Worm (Caenorhabditis elegans) whole organism, L4 larva: ENCODE measurements around the gene sdz-23.

ENCODE experiments used
- D1046.2 ChIP-seq: fragments of 200-800 bp; sonication (Bioruptor generic); IDR thresholded peaks from 2 replicates; pipeline ENCODE4 v1.3.6; 2022; ENCODE audit warnings: missing genetic modification characterization, missing compliant biosample characterization
- F10B5.3 ChIP-seq: sonication (generic microtip); optimal IDR thresholded peaks from 2 replicates; lab custom pipeline; 2016; ENCODE audit warnings: mild to moderate bottlenecking, missing genetic modification characterization, missing compliant biosample characterization
- F26F4.8 ChIP-seq: fragments of 200-800 bp; sonication (Bioruptor generic); conservative IDR thresholded peaks from 2 replicates; pipeline ENCODE4 v1.3.6; 2022; ENCODE audit warnings: missing genetic modification characterization, missing compliant biosample characterization
- F37D6.2 ChIP-seq: sonication (generic microtip); optimal IDR thresholded peaks from 2 replicates; lab custom pipeline; 2016; ENCODE audit warnings: mild to moderate bottlenecking, missing genetic modification characterization, missing compliant biosample characterization
- F44E2.7 ChIP-seq: fragments of 200-800 bp; sonication (Bioruptor generic); IDR thresholded peaks from 2 replicates; pipeline ENCODE4 v2.1.2; 2022; ENCODE audit warnings: missing genetic modification characterization, missing compliant biosample characterization
- T20F7.1 ChIP-seq: fragments of 200-800 bp; sonication (Bioruptor generic); optimal IDR thresholded peaks from 2 replicates; lab custom pipeline; 2018; ENCODE audit warnings: mild to moderate bottlenecking, missing genetic modification characterization, missing compliant biosample characterization
- Y105C5A.15 ChIP-seq: fragments of 200-800 bp; sonication (Bioruptor generic); IDR thresholded peaks from 2 replicates; pipeline ENCODE4 v1.3.6; 2022; ENCODE audit warnings: missing genetic modification characterization, missing compliant biosample characterization
- Y5F2A.4 ChIP-seq: fragments of 200-800 bp; sonication (Bioruptor generic); optimal IDR thresholded peaks from 2 replicates; lab custom pipeline; 2018; ENCODE audit warnings: mild to moderate bottlenecking, missing genetic modification characterization, missing compliant biosample characterization
- aha-1 ChIP-seq: fragments of 150-350 bp; peaks from one replicate; lab custom pipeline; 2014; ENCODE audit warnings: missing biosample characterization, missing genetic modification characterization
- ama-1 ChIP-seq: fragments of 150-350 bp; optimal IDR thresholded peaks from 2 replicates; lab custom pipeline; 2014; ENCODE audit warnings: inconsistent platforms, mixed read lengths
- ceh-44 ChIP-seq: fragments of 200-800 bp; sonication (Bioruptor generic); IDR thresholded peaks from 2 replicates; pipeline ENCODE4 v1.3.6; 2022; ENCODE audit warnings: missing genetic modification reagents, missing genetic modification characterization, missing compliant biosample characterization
- ceh-82 ChIP-seq: sonication (generic microtip); optimal IDR thresholded peaks from 2 replicates; lab custom pipeline; 2017; ENCODE audit warnings: missing biosample characterization, missing genetic modification characterization
- dmd-8 ChIP-seq: fragments of 200-800 bp; sonication (Bioruptor generic); IDR thresholded peaks from 2 replicates; pipeline ENCODE4 v1.3.6; 2022; ENCODE audit warnings: missing genetic modification characterization, missing compliant biosample characterization
- dmd-9 ChIP-seq: fragments of 200-800 bp; sonication (Bioruptor generic); IDR thresholded peaks from 2 replicates; pipeline ENCODE4 v1.3.6; 2022; ENCODE audit warnings: missing genetic modification reagents, missing genetic modification characterization, missing compliant biosample characterization
- dve-1 ChIP-seq: sonication (generic microtip); optimal IDR thresholded peaks from 2 replicates; lab custom pipeline; 2017; ENCODE audit warnings: antibody characterized with exemption, mild to moderate bottlenecking, missing genetic modification characterization, missing compliant biosample characterization; ENCODE audit not compliant: insufficient read depth
- hmg-1.1 ChIP-seq: fragments of 200-800 bp; sonication (Bioruptor generic); IDR thresholded peaks from 2 replicates; pipeline ENCODE4 v1.3.6; 2022; ENCODE audit warnings: missing genetic modification reagents, missing genetic modification characterization, missing compliant biosample characterization
- jun-1 ChIP-seq: fragments of 150-350 bp; optimal IDR thresholded peaks from 2 replicates; lab custom pipeline; 2014; ENCODE audit warnings: missing biosample characterization, missing genetic modification reagents, missing genetic modification characterization
- lin-15B ChIP-seq: fragments of 150-350 bp; sonication (generic microtip); optimal IDR thresholded peaks from 3 replicates; lab custom pipeline; 2014; ENCODE audit warnings: missing biosample characterization, missing genetic modification characterization
- lin-38 ChIP-seq: fragments of 200-800 bp; sonication (Bioruptor generic); IDR thresholded peaks from 2 replicates; pipeline ENCODE4 v1.3.6; 2022; ENCODE audit warnings: missing genetic modification reagents, missing genetic modification characterization, missing compliant biosample characterization
- madf-9 ChIP-seq: fragments of 200-800 bp; sonication (Bioruptor generic); conservative IDR thresholded peaks from 2 replicates; pipeline ENCODE4 v1.3.6; 2022; ENCODE audit warnings: missing genetic modification reagents, missing genetic modification characterization, missing compliant biosample characterization
- nhr-10 ChIP-seq: fragments of 150-350 bp; optimal IDR thresholded peaks from 2 replicates; lab custom pipeline; 2014; ENCODE audit warnings: missing biosample characterization, missing genetic modification characterization
- nhr-102 ChIP-seq: sonication (generic microtip); optimal IDR thresholded peaks from 2 replicates; lab custom pipeline; 2016; ENCODE audit warnings: mild to moderate bottlenecking, missing genetic modification characterization, moderate library complexity, missing compliant biosample characterization
- nhr-42 ChIP-seq: fragments of 200-800 bp; sonication (Bioruptor generic); IDR thresholded peaks from 2 replicates; pipeline ENCODE4 v1.3.6; 2022; ENCODE audit warnings: missing genetic modification characterization, missing compliant biosample characterization
- nhr-48 ChIP-seq: sonication (generic microtip); optimal IDR thresholded peaks from 2 replicates; lab custom pipeline; 2016; ENCODE audit warnings: mild to moderate bottlenecking, missing genetic modification characterization, missing compliant biosample characterization
- nhr-77 ChIP-seq: fragments of 150-350 bp; optimal IDR thresholded peaks from 2 replicates; lab custom pipeline; 2014; ENCODE audit warnings: missing biosample characterization, missing genetic modification characterization
- rbr-2 ChIP-seq: sonication (generic microtip); optimal IDR thresholded peaks from 2 replicates; lab custom pipeline; 2016; ENCODE audit warnings: missing genotype, missing genetic modification characterization, missing compliant biosample characterization
- snpc-1.2 ChIP-seq: fragments of 200-800 bp; sonication (Bioruptor generic); IDR thresholded peaks from 2 replicates; pipeline ENCODE4 v1.3.6; 2022; ENCODE audit warnings: missing genetic modification reagents, missing genetic modification characterization, missing compliant biosample characterization
- spr-1 ChIP-seq: sonication (generic microtip); optimal IDR thresholded peaks from 2 replicates; lab custom pipeline; 2016; ENCODE audit warnings: mild to moderate bottlenecking, missing genetic modification characterization, missing compliant biosample characterization
- tra-1 ChIP-seq: fragments of 200-800 bp; sonication (Bioruptor generic); IDR thresholded peaks from 2 replicates; pipeline ENCODE4 v1.3.6; 2022; ENCODE audit warnings: missing genetic modification reagents, missing genetic modification characterization, missing compliant biosample characterization
- unc-130 ChIP-seq: sonication (generic microtip); optimal IDR thresholded peaks from 2 replicates; lab custom pipeline; 2016; ENCODE audit warnings: missing genetic modification reagents, missing genetic modification characterization, missing compliant biosample characterization
- unc-62 ChIP-seq, 3 experiments: fragments of 150-350 bp in 1 of 3; sonication (generic microtip); optimal IDR thresholded peaks in 2 of 3; peaks in 1 of 3; 1 replicate in 1 of 3; 2 replicates in 2 of 3; lab custom pipeline; 2014 to 2017; ENCODE audit warnings: missing biosample characterization in 3 of 3, missing genetic modification characterization in 3 of 3, missing genetic modification reagents in 3 of 3, missing genotype in 1 of 3
- zag-1 ChIP-seq: fragments of 150-350 bp; optimal IDR thresholded peaks from 2 replicates; lab custom pipeline; 2014; ENCODE audit warnings: missing biosample characterization, missing genetic modification characterization
- zfp-2 ChIP-seq: sonication (generic microtip); optimal IDR thresholded peaks from 2 replicates; lab custom pipeline; 2016; ENCODE audit warnings: mild to moderate bottlenecking, missing genetic modification characterization, missing compliant biosample characterization
- zip-2 ChIP-seq: fragments of 150-350 bp; optimal IDR thresholded peaks from 2 replicates; lab custom pipeline; 2014; ENCODE audit warnings: missing biosample characterization, missing genetic modification characterization
- ztf-11 ChIP-seq: fragments of 150-350 bp; optimal IDR thresholded peaks from 2 replicates; lab custom pipeline; 2014; ENCODE audit warnings: missing biosample characterization, missing genetic modification characterization

The sdz-23 gene

DNA sequence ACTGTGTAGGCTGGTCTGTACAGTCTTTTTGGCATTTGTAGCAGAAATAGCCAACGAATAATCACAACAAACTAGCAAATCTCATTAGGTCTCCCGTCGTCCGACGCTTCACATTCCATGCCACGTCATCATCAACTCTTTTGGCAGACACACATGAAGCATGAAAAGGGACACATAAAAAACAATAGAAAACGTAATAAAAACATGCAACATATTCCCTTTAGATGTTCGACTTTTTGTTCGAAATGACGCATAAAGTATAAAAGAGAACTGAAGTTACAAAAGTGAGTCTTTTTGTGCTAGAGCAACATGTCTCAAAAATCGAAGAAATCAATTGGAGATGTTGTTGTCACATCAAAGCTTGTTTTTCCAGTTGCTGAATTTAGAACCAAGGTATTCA lies 47.6 kb upstream of the sdz-23 start, which contains the start of gene sth-1:
sth-1 (plus strand) TSS at position 301 of the 400 bp plus-strand sequence.
- TF ChIP-seq F26F4.8 = no peak
- no peak for TF ChIP-seq rbr-2 (tag; lab: Kevin White, UChicago)
- peak; percentile 42 for TF ChIP-seq dve-1 (tag; lab: Kevin White, UChicago)
- TF ChIP-seq D1046.2 (GFP tag; lab: Robert Waterston, UW) = no peak
- TF ChIP-seq ceh-82 = no peak
- no peak for TF ChIP-seq tra-1
- TF ChIP-seq, all 104 proteins: peak for 1

DNA sequence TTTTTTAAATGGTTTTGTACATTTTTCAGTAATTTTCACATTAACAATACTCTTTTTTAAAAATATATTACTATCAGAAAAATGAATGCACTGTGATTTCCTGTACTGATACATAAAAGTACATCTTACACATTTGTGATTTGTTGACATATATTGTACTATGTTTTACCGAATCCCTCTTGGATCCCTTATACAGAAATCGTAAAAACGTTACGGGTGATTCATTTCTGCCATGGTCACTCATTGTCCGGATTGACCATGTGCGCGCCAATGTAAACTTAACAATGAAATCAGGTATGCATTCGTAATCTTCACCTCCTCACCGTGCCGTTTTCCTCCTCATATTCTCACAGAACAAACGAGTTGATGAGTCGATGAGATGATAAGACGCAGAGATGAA lies 45.3 kb upstream of the sdz-23 start, which contains the start of gene ZC513.2:
ZC513.2 (plus strand) TSS at position 301 of the 400 bp plus-strand sequence.
- TF ChIP-seq aha-1 (tag; lab: Kevin White, UChicago) (peak; percentile 28), T20F7.1 (GFP tag; lab: Kevin White, UChicago) (no peak), jun-1 (tag; lab: Kevin White, UChicago) (peak; percentile 11)

DNA sequence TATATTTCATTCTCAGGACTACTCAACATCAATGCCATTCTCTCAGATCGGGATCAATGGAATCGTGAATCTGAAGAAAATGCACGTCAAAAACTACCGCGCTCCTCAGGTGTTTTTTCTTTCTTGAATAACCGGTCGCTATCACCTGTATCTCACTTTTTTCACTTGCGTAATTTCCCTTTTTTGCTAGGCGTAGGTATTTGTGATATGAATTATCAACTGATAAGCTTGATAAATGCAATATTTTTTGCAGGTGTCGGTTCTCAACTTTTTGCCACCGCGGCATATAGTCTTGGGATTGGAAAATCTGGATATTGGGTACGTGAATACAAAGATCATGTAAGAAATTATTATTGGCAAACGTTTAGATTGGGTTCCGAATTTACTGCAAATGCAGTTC lies 44.2 kb upstream of the sdz-23 start:
- TF ChIP-seq aha-1 (tag; lab: Kevin White, UChicago) = peak; percentile 31
- no peak for TF ChIP-seq F10B5.3 (tag; lab: Kevin White, UChicago)
- no peak for TF ChIP-seq zip-2 (tag; lab: Kevin White, UChicago)
- TF ChIP-seq madf-9 (GFP tag; lab: Robert Waterston, UW) = no peak
- TF ChIP-seq zfp-2 = no peak
- TF ChIP-seq dmd-9 = no peak
- TF ChIP-seq unc-62 (GFP tag; optimal IDR thresholded peaks at IDR 0.05 in 1 of 2; lab: Kevin White, UChicago) = peak in 1 of 2 experiments; percentile 70
- no peak for TF ChIP-seq unc-62 (tag; optimal IDR thresholded peaks at IDR 0.05; lab: Kevin White, UChicago)
- TF ChIP-seq nhr-42 (GFP tag; lab: Robert Waterston, UW) = no peak
- no peak for TF ChIP-seq F44E2.7 (GFP tag; lab: Robert Waterston, UW)
- peak; percentile 23 for TF ChIP-seq nhr-48 (tag; lab: Kevin White, UChicago)
- no peak for TF ChIP-seq ceh-44 (GFP tag; lab: Robert Waterston, UW)

DNA sequence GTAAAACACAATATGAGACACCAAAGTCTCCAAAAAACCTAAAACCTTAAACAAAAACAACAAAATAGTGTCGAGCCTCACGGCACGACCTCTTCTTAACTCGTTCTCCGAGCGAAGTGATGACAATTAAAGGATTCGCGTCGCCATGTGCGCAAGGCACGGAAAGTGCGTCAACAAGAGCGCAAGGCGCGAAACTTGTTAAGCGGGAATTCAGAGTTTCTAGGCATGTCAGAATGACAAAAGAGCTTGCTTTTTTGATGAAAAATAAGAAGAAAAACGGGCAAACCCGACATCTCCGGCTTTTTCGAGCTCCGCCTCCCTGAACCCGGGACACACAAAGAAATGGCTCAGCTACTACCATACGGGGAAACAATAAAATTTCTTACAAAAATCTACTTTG lies 41.6 kb upstream of the sdz-23 start:
- TF ChIP-seq snpc-1.2 (GFP tag; lab: Robert Waterston, UW) = 0 out of 2 replicates have a peak, but pooled peaks have one; percentile 24

DNA sequence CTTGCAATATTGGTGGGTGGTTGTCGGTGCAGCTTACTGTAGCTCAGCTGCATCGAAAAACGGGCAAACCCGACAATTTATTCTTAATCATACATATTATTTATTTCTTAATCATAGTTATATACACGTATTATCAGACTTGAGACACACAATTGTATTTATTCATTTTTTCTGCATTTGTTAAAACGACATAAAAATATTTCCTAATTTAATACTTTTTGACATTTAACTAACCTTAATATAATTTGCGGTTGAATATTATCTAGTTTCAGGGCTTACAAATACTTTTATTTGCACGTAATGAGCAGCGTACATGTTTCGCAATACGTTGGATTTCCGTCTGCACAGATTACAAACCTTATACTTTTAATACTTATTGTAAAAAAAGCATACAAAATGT lies 41.0 kb upstream of the sdz-23 start, which contains the start of gene str-138:
str-138 (plus strand) TSS at position 301 of the 400 bp plus-strand sequence.
- TF ChIP-seq spr-1 = no peak
- no peak for TF ChIP-seq Y5F2A.4
- no peak for TF ChIP-seq lin-38 (GFP tag; lab: Robert Waterston, UW)
- TF ChIP-seq ztf-11 (tag; lab: Kevin White, UChicago) = no peak
- no peak for TF ChIP-seq lin-15B (tag; lab: Kevin White, UChicago)
- TF ChIP-seq dmd-8 = no peak
- TF ChIP-seq tra-1 = no peak
- TF ChIP-seq unc-130 (GFP tag; lab: Kevin White, UChicago) = no peak
- no peak for TF ChIP-seq zag-1
- no peak for TF ChIP-seq nhr-102 (tag; lab: Kevin White, UChicago)
- TF ChIP-seq F37D6.2 (tag; lab: Kevin White, UChicago) = no peak
- TF ChIP-seq ama-1 (lab: Kevin White, UChicago) = no peak
- no peak for TF ChIP-seq nhr-10 (tag; lab: Kevin White, UChicago)
- no peak for TF ChIP-seq Y105C5A.15 (GFP tag; lab: Robert Waterston, UW)
- no peak for TF ChIP-seq nhr-77 (tag; lab: Kevin White, UChicago)
- TF ChIP-seq D1046.2 (GFP tag; lab: Robert Waterston, UW) = no peak
- no peak for TF ChIP-seq hmg-1.1 (GFP tag; lab: Robert Waterston, UW)
